Fruit fly (Drosophila melanogaster) whole organism, pupa: Measurements from ENCODE around the gene Rgl.

Source experiments
- CG10348 ChIP-seq: fragments of 200-800 bp; sonication (Bioruptor generic); IDR thresholded peaks from 2 replicates; pipeline ENCODE4 v1.3.6; 2022; ENCODE audit warnings: missing biosample characterization, missing genetic modification characterization
- CG13204 ChIP-seq: fragments of 200-800 bp; sonication (Bioruptor generic); optimal IDR thresholded peaks from 2 replicates; lab custom pipeline; 2018; ENCODE audit warnings: missing biosample characterization, mild to moderate bottlenecking, missing genetic modification characterization, moderate library complexity
- CG14655 ChIP-seq: fragments of 200-800 bp; sonication (Bioruptor generic); optimal IDR thresholded peaks from 3 replicates; lab custom pipeline; 2017; ENCODE audit warnings: mild to moderate bottlenecking, missing biosample characterization, missing genetic modification reagents, missing genetic modification characterization
- CG15710 ChIP-seq: fragments of 200-800 bp; sonication (Bioruptor generic); optimal IDR thresholded peaks from 2 replicates; lab custom pipeline; 2018; ENCODE audit warnings: missing biosample characterization, mild to moderate bottlenecking, missing genetic modification characterization, moderate library complexity
- CG32121 ChIP-seq: fragments of 200-800 bp; sonication (Bioruptor generic); IDR thresholded peaks from 2 replicates; pipeline ENCODE4 v1.3.6; 2022; ENCODE audit warnings: missing biosample characterization, missing genetic modification characterization
- CG34367 ChIP-seq: fragments of 200-800 bp; sonication (Bioruptor generic); optimal IDR thresholded peaks from 2 replicates; lab custom pipeline; 2018; ENCODE audit warnings: missing biosample characterization, mild to moderate bottlenecking, missing genetic modification characterization
- CG8301 ChIP-seq: fragments of 200-800 bp; sonication (Bioruptor generic); optimal IDR thresholded peaks from 2 replicates; lab custom pipeline; 2018; ENCODE audit warnings: missing biosample characterization, mild to moderate bottlenecking, missing genetic modification characterization
- Snoo ChIP-seq: fragments of 200-800 bp; sonication (Bioruptor generic); optimal IDR thresholded peaks from 3 replicates; lab custom pipeline; 2017; ENCODE audit warnings: missing biosample characterization, mild to moderate bottlenecking, missing genetic modification characterization, inconsistent platforms

- peak; percentile 68 for TF ChIP-seq CG13204 (GFP tag; lab: Kevin White, UChicago)
- TF ChIP-seq CG14655 (GFP tag; lab: Kevin White, UChicago): peak; percentile 97
- TF ChIP-seq CG8301 (tag; lab: Kevin White, UChicago): peak; percentile 96
- peak; percentile 48; the same call in 1 of the 2 replicates for TF ChIP-seq CG10348 (GFP tag; lab: Robert Waterston, UW)
- peak; percentile 76 for TF ChIP-seq CG32121 (GFP tag; lab: Robert Waterston, UW)
- peak; percentile 94 for TF ChIP-seq Snoo
- peak; percentile 94 for TF ChIP-seq CG15710 (tag; lab: Kevin White, UChicago)
- peak; percentile 89 for TF ChIP-seq CG34367 (tag; lab: Kevin White, UChicago)
Measured at dm6 chr3L:13938470-13939150, 13.5 kb upstream of the Rgl start.
